Fruit fly (Drosophila melanogaster): ENCODE results near the gene mei-218.

The mei-218 gene

DNA sequence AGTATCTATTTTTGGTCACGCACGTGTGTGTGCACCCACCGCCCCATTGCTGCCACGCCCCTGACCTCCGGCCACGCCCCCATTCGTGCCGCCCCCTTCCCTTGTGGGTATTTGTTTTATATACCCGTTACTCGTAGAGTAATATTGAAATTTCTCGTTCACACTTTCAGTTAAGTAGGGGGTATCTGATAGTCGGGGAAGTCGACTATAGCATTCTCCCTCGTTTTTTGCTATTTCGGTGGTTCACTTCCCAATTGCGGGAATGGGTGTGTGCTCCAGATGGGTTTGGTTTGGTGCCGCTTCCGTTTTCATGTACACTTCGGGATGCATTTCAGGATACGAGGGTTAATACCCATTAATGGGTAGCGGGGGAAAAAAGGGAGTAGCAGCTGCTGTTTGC, 24.5 kb upstream of the mei-218 start:
- TF ChIP-seq CG8478 (optimal IDR thresholded peaks at IDR 0.05) (no peak), CTCF (optimal IDR thresholded peaks at IDR 0.05) (no peak)

dm6 chrX:17162446-17163013, 19.7 kb upstream of the mei-218 start:
- TF ChIP-seq CG8478 (optimal IDR thresholded peaks at IDR 0.05): no peak
- TF ChIP-seq CTCF (optimal IDR thresholded peaks at IDR 0.05): no peak

DNA sequence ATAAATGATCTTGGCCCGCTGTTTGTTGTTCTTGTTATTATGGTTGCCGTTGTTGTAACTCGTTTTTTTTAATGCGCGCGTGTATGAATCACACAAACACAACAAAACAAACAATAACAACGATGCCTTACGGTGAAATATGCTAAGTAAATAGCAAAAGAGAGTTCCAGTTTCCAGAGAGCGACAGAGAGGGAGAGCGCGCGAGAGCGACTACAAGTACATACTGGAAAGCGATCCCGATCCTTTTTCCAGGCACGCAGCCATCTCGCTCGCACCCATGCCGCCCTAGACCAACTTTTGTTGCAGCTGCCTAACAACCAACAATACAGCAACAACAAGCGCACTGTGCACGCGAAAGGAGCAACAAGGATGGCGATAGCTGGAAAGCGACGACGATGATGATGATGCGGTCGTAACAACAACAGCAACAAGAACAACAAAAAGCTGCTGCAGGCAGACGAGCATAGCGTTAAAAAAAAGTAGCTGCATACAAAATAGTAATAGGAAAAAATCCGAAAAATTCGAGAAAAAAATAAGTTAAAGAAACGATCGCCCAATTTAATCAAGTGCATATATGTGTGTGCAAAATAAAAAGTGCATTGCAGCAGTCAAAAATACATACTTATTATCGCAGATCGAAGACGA, 17.7 kb upstream of the mei-218 start:
- TF ChIP-seq CG8478 (optimal IDR thresholded peaks at IDR 0.05) (no peak), CTCF (optimal IDR thresholded peaks at IDR 0.05) (no peak)

- no peak for TF ChIP-seq CG8478 (optimal IDR thresholded peaks at IDR 0.05)
- peak in 1 of 2 experiments; percentile 23 for TF ChIP-seq CTCF (optimal IDR thresholded peaks at IDR 0.05)
Measured at dm6 chrX:17159819-17160218, 17.0 kb upstream of the mei-218 start, which contains the start of gene baz. Gene baz (plus strand): TSS chrX:17160006.

dm6 chrX:17159116-17159515, 16.3 kb upstream of the mei-218 start, which contains the start of gene xmas:
Gene xmas (minus strand): TSS chrX:17159306.
- no peak for TF ChIP-seq CTCF (optimal IDR thresholded peaks at IDR 0.05)
- TF ChIP-seq CG8478 (optimal IDR thresholded peaks at IDR 0.05): no peak

- no peak for TF ChIP-seq CG8478 (optimal IDR thresholded peaks at IDR 0.05)
- TF ChIP-seq CTCF (optimal IDR thresholded peaks at IDR 0.05): no peak
Measured at dm6 chrX:17150660-17151059, 7.9 kb upstream of the mei-218 start.

- no peak for TF ChIP-seq CG8478 (optimal IDR thresholded peaks at IDR 0.05)
- TF ChIP-seq CTCF (optimal IDR thresholded peaks at IDR 0.05): no peak
Measured at dm6 chrX:17149652-17150266, 7.0 kb upstream of the mei-218 start.

dm6 chrX:17148951-17149449, 6.2 kb upstream of the mei-218 start, which contains the start of gene Chchd2:
Gene Chchd2 (plus strand): TSS chrX:17149001.
- TF ChIP-seq CG8478 (optimal IDR thresholded peaks at IDR 0.05): no peak
- TF ChIP-seq CTCF (optimal IDR thresholded peaks at IDR 0.05): no peak

dm6 chrX:17147983-17148637, 5.3 kb upstream of the mei-218 start, which contains the start of gene RpS5a:
Gene RpS5a (minus strand): TSS chrX:17148264.
- TF ChIP-seq CTCF (optimal IDR thresholded peaks at IDR 0.05) (no peak), CG8478 (optimal IDR thresholded peaks at IDR 0.05) (no peak)

- no peak for TF ChIP-seq CTCF (optimal IDR thresholded peaks at IDR 0.05)
- no peak for TF ChIP-seq CG8478 (optimal IDR thresholded peaks at IDR 0.05)
Measured at dm6 chrX:17146529-17146928, 3.7 kb upstream of the mei-218 start.

DNA sequence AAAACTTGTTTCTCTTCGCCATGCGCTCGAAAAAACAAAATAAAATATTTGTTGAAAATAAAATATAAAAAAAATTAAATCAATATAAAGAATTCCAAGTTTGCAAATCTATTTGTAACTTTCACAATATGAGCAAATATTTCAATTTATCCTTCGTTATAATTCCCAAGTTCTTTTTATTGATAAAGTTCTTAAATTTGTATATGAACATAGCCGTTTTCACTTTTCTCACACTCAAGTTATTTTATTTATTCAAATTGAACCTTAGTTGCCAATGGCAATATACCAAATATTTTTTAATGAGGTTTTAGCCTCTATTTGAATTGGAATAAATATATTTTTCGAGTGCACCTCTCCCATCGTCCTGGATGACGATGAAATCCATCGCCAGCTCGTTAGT, 10.1 kb downstream of the mei-218 start:
- TF ChIP-seq CG8478 (optimal IDR thresholded peaks at IDR 0.05) (no peak), CTCF (optimal IDR thresholded peaks at IDR 0.05) (no peak)

dm6 chrX:17129733-17130466, 12.9 kb downstream of the mei-218 start:
- no peak for TF ChIP-seq CG8478 (optimal IDR thresholded peaks at IDR 0.05)
- no peak for TF ChIP-seq CTCF (optimal IDR thresholded peaks at IDR 0.05)

- no peak for TF ChIP-seq CTCF (optimal IDR thresholded peaks at IDR 0.05)
- TF ChIP-seq CG8478 (optimal IDR thresholded peaks at IDR 0.05): no peak
Measured at dm6 chrX:17125017-17125821, 17.6 kb downstream of the mei-218 start.

All from S2 (cell line).